Worm (Caenorhabditis elegans) whole organism, L4 larva: ENCODE results near the gene glp-1.

ENCODE experiments used
- F26F4.8 ChIP-seq: fragments of 200-800 bp; sonication (Bioruptor generic); conservative IDR thresholded peaks from 2 replicates; pipeline ENCODE4 v1.3.6; 2022; ENCODE audit warnings: missing genetic modification characterization, missing compliant biosample characterization
- F37D6.2 ChIP-seq: sonication (generic microtip); optimal IDR thresholded peaks from 2 replicates; lab custom pipeline; 2016; ENCODE audit warnings: mild to moderate bottlenecking, missing genetic modification characterization, missing compliant biosample characterization
- F49E8.2 ChIP-seq: sonication (generic microtip); optimal IDR thresholded peaks from 2 replicates; lab custom pipeline; 2016; ENCODE audit warnings: missing compliant biosample characterization, mild to moderate bottlenecking, missing genetic modification characterization, borderline replicate concordance
- R02D3.7 ChIP-seq: fragments of 150-350 bp; sonication (generic microtip); optimal IDR thresholded peaks from 3 replicates; lab custom pipeline; 2014; ENCODE audit warnings: missing biosample characterization, missing genetic modification characterization
- T26A8.4 ChIP-seq: fragments of 200-800 bp; sonication (Bioruptor generic); IDR thresholded peaks from 2 replicates; pipeline ENCODE4 v1.3.6; 2022; ENCODE audit warnings: missing genetic modification characterization, missing compliant biosample characterization
- Y105C5A.15 ChIP-seq: fragments of 200-800 bp; sonication (Bioruptor generic); IDR thresholded peaks from 2 replicates; pipeline ENCODE4 v1.3.6; 2022; ENCODE audit warnings: missing genetic modification characterization, missing compliant biosample characterization
- Y5F2A.4 ChIP-seq: fragments of 200-800 bp; sonication (Bioruptor generic); optimal IDR thresholded peaks from 2 replicates; lab custom pipeline; 2018; ENCODE audit warnings: mild to moderate bottlenecking, missing genetic modification characterization, missing compliant biosample characterization
- aha-1 ChIP-seq: fragments of 150-350 bp; peaks from one replicate; lab custom pipeline; 2014; ENCODE audit warnings: missing biosample characterization, missing genetic modification characterization
- ama-1 ChIP-seq: fragments of 150-350 bp; optimal IDR thresholded peaks from 2 replicates; lab custom pipeline; 2014; ENCODE audit warnings: inconsistent platforms, mixed read lengths
- ceh-28 ChIP-seq: fragments of 150-350 bp; optimal IDR thresholded peaks from 2 replicates; lab custom pipeline; 2014; ENCODE audit warnings: missing biosample characterization, missing genetic modification reagents, missing genetic modification characterization
- ceh-32 ChIP-seq: sonication (generic microtip); optimal IDR thresholded peaks from 2 replicates; lab custom pipeline; 2016; ENCODE audit warnings: mild to moderate bottlenecking, missing genetic modification characterization, missing compliant biosample characterization; ENCODE audit not compliant: poor library complexity
- ceh-62 ChIP-seq: sonication (generic microtip); optimal IDR thresholded peaks from 2 replicates; lab custom pipeline; 2017; ENCODE audit warnings: missing biosample characterization, missing genetic modification characterization
- ces-1 ChIP-seq: fragments of 150-350 bp; sonication (generic microtip); optimal IDR thresholded peaks from 4 replicates; lab custom pipeline; 2014; ENCODE audit warnings: missing biosample characterization, missing genetic modification reagents, missing genetic modification characterization
- cey-2 ChIP-seq: sonication (generic microtip); optimal IDR thresholded peaks from 3 replicates; lab custom pipeline; 2017; ENCODE audit warnings: missing genetic modification characterization, mild to moderate bottlenecking, missing compliant biosample characterization, antibody characterized with exemption, borderline replicate concordance; ENCODE audit not compliant: insufficient read depth
- ctbp-1 ChIP-seq: fragments of 200-800 bp; sonication (Bioruptor generic); IDR thresholded peaks from 2 replicates; pipeline ENCODE4 v1.3.6; 2022; ENCODE audit warnings: missing genetic modification reagents, missing genetic modification characterization, missing compliant biosample characterization
- daf-16 ChIP-seq, 3 experiments: sonication (generic microtip); optimal IDR thresholded peaks; 2 replicates each; lab custom pipeline; 2016 to 2017; ENCODE audit warnings: missing genetic modification characterization in 3 of 3, missing genetic modification reagents in 3 of 3, mild to moderate bottlenecking in 2 of 3, missing compliant biosample characterization in 2 of 3, missing biosample characterization in 1 of 3, moderate library complexity in 1 of 3
- daf-19 ChIP-seq: fragments of 200-800 bp; sonication (Bioruptor generic); conservative IDR thresholded peaks from 2 replicates; pipeline ENCODE4 v1.3.6; 2022; ENCODE audit warnings: missing genetic modification characterization, missing compliant biosample characterization
- dmd-6 ChIP-seq: fragments of 200-800 bp; sonication (Bioruptor generic); IDR thresholded peaks from 2 replicates; pipeline ENCODE4 v1.3.6; 2022; ENCODE audit warnings: missing genetic modification reagents, missing genetic modification characterization, missing compliant biosample characterization
- dmd-9 ChIP-seq: fragments of 200-800 bp; sonication (Bioruptor generic); IDR thresholded peaks from 2 replicates; pipeline ENCODE4 v1.3.6; 2022; ENCODE audit warnings: missing genetic modification reagents, missing genetic modification characterization, missing compliant biosample characterization
- duxl-1 ChIP-seq: sonication (generic microtip); optimal IDR thresholded peaks from 2 replicates; lab custom pipeline; 2016; ENCODE audit warnings: mild to moderate bottlenecking, missing genetic modification characterization, moderate library complexity, missing compliant biosample characterization; ENCODE audit not compliant: poor library complexity
- egl-43 ChIP-seq: fragments of 200-800 bp; sonication (Bioruptor generic); IDR thresholded peaks from 2 replicates; pipeline ENCODE4 v1.3.6; 2022; ENCODE audit warnings: missing genetic modification reagents, missing genetic modification characterization, missing compliant biosample characterization
- hlh-11 ChIP-seq: fragments of 200-800 bp; sonication (Bioruptor generic); optimal IDR thresholded peaks from 2 replicates; lab custom pipeline; 2018; ENCODE audit warnings: mild to moderate bottlenecking, missing genetic modification characterization, missing compliant biosample characterization
- lin-1 ChIP-seq: fragments of 200-800 bp; sonication (Bioruptor generic); IDR thresholded peaks from 2 replicates; pipeline ENCODE4 v1.3.6; 2022; ENCODE audit warnings: missing genetic modification reagents, missing genetic modification characterization, missing compliant biosample characterization
- lin-38 ChIP-seq: fragments of 200-800 bp; sonication (Bioruptor generic); IDR thresholded peaks from 2 replicates; pipeline ENCODE4 v1.3.6; 2022; ENCODE audit warnings: missing genetic modification reagents, missing genetic modification characterization, missing compliant biosample characterization
- lir-3 ChIP-seq: sonication (generic microtip); optimal IDR thresholded peaks from 2 replicates; lab custom pipeline; 2016; ENCODE audit warnings: mild to moderate bottlenecking, missing genetic modification characterization, missing compliant biosample characterization
- madf-5 ChIP-seq, 2 experiments: fragments of 200-800 bp; sonication (Bioruptor generic); IDR thresholded peaks; 2 replicates each; pipeline ENCODE4 v1.3.6; 2022; ENCODE audit warnings: missing compliant biosample characterization in 2 of 2, missing genetic modification characterization in 2 of 2
- mep-1 ChIP-seq: fragments of 150-350 bp; sonication (generic microtip); optimal IDR thresholded peaks from 3 replicates; lab custom pipeline; 2014; ENCODE audit warnings: missing biosample characterization, missing genetic modification characterization
- mxl-2 ChIP-seq: fragments of 200-800 bp; sonication (Bioruptor generic); conservative IDR thresholded peaks from 2 replicates; pipeline ENCODE4 v1.3.6; 2022; ENCODE audit warnings: missing genetic modification reagents, missing genetic modification characterization, missing compliant biosample characterization
- nhr-102 ChIP-seq: sonication (generic microtip); optimal IDR thresholded peaks from 2 replicates; lab custom pipeline; 2016; ENCODE audit warnings: mild to moderate bottlenecking, missing genetic modification characterization, moderate library complexity, missing compliant biosample characterization
- nhr-11 ChIP-seq: fragments of 150-350 bp; optimal IDR thresholded peaks from 2 replicates; lab custom pipeline; 2014; ENCODE audit warnings: missing biosample characterization, missing genetic modification characterization
- nhr-25 ChIP-seq: sonication (generic microtip); optimal IDR thresholded peaks from 2 replicates; lab custom pipeline; 2017; ENCODE audit warnings: missing genetic modification characterization, mild to moderate bottlenecking, missing compliant biosample characterization, antibody characterized with exemption, moderate library complexity, borderline replicate concordance; ENCODE audit not compliant: insufficient read depth
- nhr-28 ChIP-seq: fragments of 150-350 bp; optimal IDR thresholded peaks from 2 replicates; lab custom pipeline; 2014; ENCODE audit warnings: missing biosample characterization, missing genetic modification characterization
- nhr-76 ChIP-seq: fragments of 150-350 bp; optimal IDR thresholded peaks from 2 replicates; lab custom pipeline; 2014; ENCODE audit warnings: missing biosample characterization, missing genetic modification characterization
- nhr-77 ChIP-seq: fragments of 150-350 bp; optimal IDR thresholded peaks from 2 replicates; lab custom pipeline; 2014; ENCODE audit warnings: missing biosample characterization, missing genetic modification characterization
- rbr-2 ChIP-seq: sonication (generic microtip); optimal IDR thresholded peaks from 2 replicates; lab custom pipeline; 2016; ENCODE audit warnings: missing genotype, missing genetic modification characterization, missing compliant biosample characterization
- saeg-2 ChIP-seq: fragments of 200-800 bp; sonication (Bioruptor generic); IDR thresholded peaks from 2 replicates; pipeline ENCODE4 v1.3.6; 2022; ENCODE audit warnings: missing genetic modification reagents, missing genetic modification characterization, missing compliant biosample characterization
- skn-1 ChIP-seq: fragments of 150-350 bp; optimal IDR thresholded peaks from 2 replicates; lab custom pipeline; 2014; ENCODE audit warnings: missing biosample characterization, missing genetic modification characterization
- tra-1 ChIP-seq: fragments of 200-800 bp; sonication (Bioruptor generic); IDR thresholded peaks from 2 replicates; pipeline ENCODE4 v1.3.6; 2022; ENCODE audit warnings: missing genetic modification reagents, missing genetic modification characterization, missing compliant biosample characterization
- unc-130 ChIP-seq: sonication (generic microtip); optimal IDR thresholded peaks from 2 replicates; lab custom pipeline; 2016; ENCODE audit warnings: missing genetic modification reagents, missing genetic modification characterization, missing compliant biosample characterization
- unc-62 ChIP-seq, 3 experiments: fragments of 150-350 bp in 1 of 3; sonication (generic microtip); optimal IDR thresholded peaks in 2 of 3; peaks in 1 of 3; 1 replicate in 1 of 3; 2 replicates in 2 of 3; lab custom pipeline; 2014 to 2017; ENCODE audit warnings: missing biosample characterization in 3 of 3, missing genetic modification characterization in 3 of 3, missing genetic modification reagents in 3 of 3, missing genotype in 1 of 3
- vab-7 ChIP-seq: fragments of 200-800 bp; sonication (Bioruptor generic); IDR thresholded peaks from 2 replicates; pipeline ENCODE4 v1.3.6; 2022; ENCODE audit warnings: missing genetic modification reagents, missing genetic modification characterization, missing compliant biosample characterization
- zfp-3 ChIP-seq: fragments of 200-800 bp; sonication (Bioruptor generic); conservative IDR thresholded peaks from 2 replicates; pipeline ENCODE4 v1.3.6; 2022; ENCODE audit warnings: missing genetic modification reagents, missing genetic modification characterization, missing compliant biosample characterization
- ztf-7 ChIP-seq: fragments of 150-350 bp; optimal IDR thresholded peaks from 2 replicates; lab custom pipeline; 2014; ENCODE audit warnings: missing biosample characterization, missing genetic modification characterization

Gene glp-1

ce11 chrIII:9052371-9052978, 39.6 kb upstream of the glp-1 start (continued):
- TF ChIP-seq egl-43 (GFP tag; lab: Robert Waterston, UW) (peak; percentile 83), lin-38 (peak; percentile 40; the same call in 1 of the 2 replicates), dmd-6 (GFP tag; lab: Robert Waterston, UW) (peak; percentile 55), daf-16 (GFP tag; optimal IDR thresholded peaks at IDR 0.05; lab: Kevin White, UChicago) (peak in 1 of 2 experiments; percentile 29), daf-16 (tag; optimal IDR thresholded peaks at IDR 0.05; lab: Kevin White, UChicago) (peak; percentile 6), unc-62 (GFP tag; optimal IDR thresholded peaks at IDR 0.05 in 1 of 2; lab: Kevin White, UChicago) (peak in 1 of 2 experiments; percentile 97), unc-62 (tag; optimal IDR thresholded peaks at IDR 0.05; lab: Kevin White, UChicago) (no peak), nhr-28 (peak; percentile 22), zfp-3 (GFP tag; lab: Robert Waterston, UW) (peak; percentile 79), rbr-2 (peak; percentile 43), vab-7 (GFP tag; lab: Robert Waterston, UW) (peak; percentile 24; the same call in 1 of the 2 replicates), ces-1 (GFP tag; lab: Kevin White, UChicago) (no peak), Y105C5A.15 (GFP tag; lab: Robert Waterston, UW) (peak; percentile 88), unc-130 (GFP tag; lab: Kevin White, UChicago) (no peak), lin-1 (GFP tag; lab: Robert Waterston, UW) (peak; percentile 39), nhr-102 (tag; lab: Kevin White, UChicago) (no peak), mxl-2 (GFP tag; lab: Robert Waterston, UW) (no peak), nhr-77 (tag; lab: Kevin White, UChicago) (no peak), tra-1 (0 out of 2 replicates have a peak, but pooled peaks have one; percentile 24), F26F4.8 (GFP tag; lab: Robert Waterston, UW) (0 out of 2 replicates have a peak, but pooled peaks have one; percentile 42), T26A8.4 (GFP tag; lab: Robert Waterston, UW) (peak; percentile 20; the same call in 1 of the 2 replicates)

- TF ChIP-seq ceh-32 (tag; lab: Kevin White, UChicago) (no peak), tra-1 (no peak), saeg-2 (GFP tag; lab: Robert Waterston, UW) (0 out of 2 replicates have a peak, but pooled peaks have one; percentile 56), ctbp-1 (GFP tag; lab: Robert Waterston, UW) (0 out of 2 replicates have a peak, but pooled peaks have one; percentile 28)
These were observed 38.8 kb upstream of the glp-1 start for ce11 chrIII:9053263-9053662.

ce11 chrIII:9053740-9054252, 38.2 kb upstream of the glp-1 start, which contains the start of gene R107.5:
Gene R107.5, minus strand, starts transcription at chrIII:9053790.
- TF ChIP-seq aha-1 = peak; percentile 99
- peak; percentile 93 for TF ChIP-seq nhr-11
- peak; percentile 3 for TF ChIP-seq ceh-32 (tag; lab: Kevin White, UChicago)
- TF ChIP-seq lir-3 (tag; lab: Kevin White, UChicago) = no peak
- TF ChIP-seq cey-2 (tag; lab: Kevin White, UChicago) = peak; percentile 66
- TF ChIP-seq nhr-25 = peak; percentile 88
- TF ChIP-seq ceh-62 (tag; lab: Kevin White, UChicago) = no peak
- peak; percentile 90 for TF ChIP-seq mep-1 (tag; lab: Kevin White, UChicago)
- TF ChIP-seq unc-130 (GFP tag; lab: Kevin White, UChicago) = no peak
- peak; percentile 21 for TF ChIP-seq ztf-7
- TF ChIP-seq daf-19 (GFP tag; lab: Robert Waterston, UW) = peak; percentile 90
- peak; percentile 47 to 79; a peak in 2 of 4 replicates for TF ChIP-seq madf-5 (GFP tag; IDR thresholded peaks at IDR 0.05; lab: Robert Waterston, UW)
- no peak for TF ChIP-seq R02D3.7 (tag; lab: Kevin White, UChicago)
- TF ChIP-seq F37D6.2 (tag; lab: Kevin White, UChicago) = peak; percentile 82
- peak; percentile 48 for TF ChIP-seq ama-1 (lab: Kevin White, UChicago)
- TF ChIP-seq hlh-11 (tag; lab: Kevin White, UChicago) = peak; percentile 99
- no peak for TF ChIP-seq F49E8.2 (tag; lab: Kevin White, UChicago)
- TF ChIP-seq duxl-1 (tag; lab: Kevin White, UChicago) = peak; percentile 57
- TF ChIP-seq skn-1 = no peak
- peak; percentile 77; the same call in 1 of the 2 replicates for TF ChIP-seq dmd-9 (GFP tag; lab: Robert Waterston, UW)
- TF ChIP-seq ceh-28 (tag; lab: Kevin White, UChicago) = no peak
- TF ChIP-seq mxl-2 (GFP tag; lab: Robert Waterston, UW) = peak; percentile 56; the same call in 1 of the 2 replicates
- TF ChIP-seq unc-62 (GFP tag; optimal IDR thresholded peaks at IDR 0.05 in 1 of 2; lab: Kevin White, UChicago) = peak in 1 of 2 experiments; percentile 84
- peak; percentile 12 for TF ChIP-seq unc-62 (tag; optimal IDR thresholded peaks at IDR 0.05; lab: Kevin White, UChicago)
- TF ChIP-seq nhr-102 (tag; lab: Kevin White, UChicago) = peak; percentile 94
- TF ChIP-seq nhr-76 (tag; lab: Kevin White, UChicago) = peak; percentile 71
- TF ChIP-seq Y5F2A.4 (GFP tag; lab: Kevin White, UChicago) = peak; percentile 88
